Fruit fly (Drosophila melanogaster): ENCODE results near the gene CG2694.

The CG2694 gene

DNA sequence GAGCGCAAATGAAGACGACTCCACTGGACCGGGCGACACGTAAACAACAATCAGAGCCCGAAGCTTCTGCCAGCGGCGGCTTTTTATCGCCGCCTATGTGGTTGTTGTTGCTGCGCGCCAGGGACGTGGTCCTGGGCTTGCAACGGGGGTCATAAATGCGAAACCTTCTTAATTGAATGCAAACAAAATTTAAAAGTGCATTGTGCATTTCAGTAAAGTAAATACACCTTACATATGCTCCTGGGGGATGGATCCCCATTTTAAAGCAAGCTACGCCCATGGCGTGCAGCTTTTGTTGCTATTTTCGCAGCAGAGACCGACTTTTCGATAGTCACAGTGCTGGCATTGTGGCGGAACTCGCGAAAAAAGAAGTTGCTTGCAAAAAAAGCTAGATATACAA is 10.2 kb upstream of the CG2694 start, which contains the start of gene Ugalt:
Gene Ugalt, minus strand, starts transcription at position 160 of the 400 bp plus-strand sequence.
- TF ChIP-seq lz (GFP tag; optimal IDR thresholded peaks at IDR 0.05) (peak; percentile 100), Met (GFP tag; optimal IDR thresholded peaks at IDR 0.05) (peak; percentile 100), CG32006 (GFP tag; optimal IDR thresholded peaks at IDR 0.05) (peak; percentile 100), Hr38 (GFP tag; optimal IDR thresholded peaks at IDR 0.05) (peak; percentile 100), svp (GFP tag) (peak; percentile 100), CG34406 (GFP tag; optimal IDR thresholded peaks at IDR 0.05) (peak; percentile 100), OdsH (GFP tag; optimal IDR thresholded peaks at IDR 0.05) (peak; percentile 100), eg (GFP tag; IDR thresholded peaks at IDR 0.05) (peak; percentile 100), esn (GFP tag; optimal IDR thresholded peaks at IDR 0.05) (peak; percentile 100), achi (GFP tag; optimal IDR thresholded peaks at IDR 0.05) (peak; percentile 100), Hr4 (GFP tag; optimal IDR thresholded peaks at IDR 0.05) (peak; percentile 100), dac (GFP tag; optimal IDR thresholded peaks at IDR 0.05) (peak; percentile 100), CG16779 (tag; optimal IDR thresholded peaks at IDR 0.05) (peak; percentile 100), Eip93F (GFP tag; optimal IDR thresholded peaks at IDR 0.05) (peak; percentile 100), CG6808 (GFP tag; optimal IDR thresholded peaks at IDR 0.05) (peak; percentile 100), Gug (GFP tag; IDR thresholded peaks at IDR 0.05) (peak; percentile 100), CG6276 (GFP tag; optimal IDR thresholded peaks at IDR 0.05) (peak; percentile 100), Smox (GFP tag; optimal IDR thresholded peaks at IDR 0.05) (peak; percentile 100), Sox14 (GFP tag; optimal IDR thresholded peaks at IDR 0.05) (peak; percentile 100), Sox15 (GFP tag; optimal IDR thresholded peaks at IDR 0.05) (peak; percentile 100), spab (GFP tag; optimal IDR thresholded peaks at IDR 0.05) (peak; percentile 100), cyc (GFP tag; optimal IDR thresholded peaks at IDR 0.05) (peak; percentile 100), Ets96B (tag; optimal IDR thresholded peaks at IDR 0.05) (peak; percentile 100), Blimp-1 (GFP tag; optimal IDR thresholded peaks at IDR 0.05) (peak; percentile 100), Lpt (GFP tag; optimal IDR thresholded peaks at IDR 0.05) (peak; percentile 100), CG8632 (GFP tag; optimal IDR thresholded peaks at IDR 0.05) (peak; percentile 100), CG15336 (GFP tag; IDR thresholded peaks at IDR 0.05) (peak; percentile 100), dsx (GFP tag; optimal IDR thresholded peaks at IDR 0.05; ENCODE audit: poor library complexity, severe bottlenecking) (peak; percentile 100), CG10669 (GFP tag; optimal IDR thresholded peaks at IDR 0.05) (peak; percentile 100), acj6 (GFP tag; optimal IDR thresholded peaks at IDR 0.05) (peak; percentile 100), CG31627 (GFP tag; optimal IDR thresholded peaks at IDR 0.05) (peak; percentile 100), Hr39 (GFP tag; optimal IDR thresholded peaks at IDR 0.05) (peak; percentile 100), Eip78C (GFP tag) (peak; percentile 100), Eip75B (GFP tag; optimal IDR thresholded peaks at IDR 0.05) (peak; percentile 100), CG8119 (GFP tag; IDR thresholded peaks at IDR 0.05) (peak; percentile 100), CG6163 (GFP tag; IDR thresholded peaks at IDR 0.05) (peak; percentile 100), CG11294 (GFP tag; IDR thresholded peaks at IDR 0.05) (peak; percentile 100), CG11902 (GFP tag; optimal IDR thresholded peaks at IDR 0.05) (peak; percentile 100), CG9139 (GFP tag; optimal IDR thresholded peaks at IDR 0.05) (peak; percentile 100), salr (GFP tag; optimal IDR thresholded peaks at IDR 0.05) (peak; percentile 100), CG3032 (tag; optimal IDR thresholded peaks at IDR 0.05) (peak; percentile 100), CG3919 (GFP tag; optimal IDR thresholded peaks at IDR 0.05) (peak; percentile 100), CG6854 (GFP tag; optimal IDR thresholded peaks at IDR 0.05) (peak; percentile 100), CG4318 (GFP tag; optimal IDR thresholded peaks at IDR 0.05) (peak; percentile 100), net (GFP tag; optimal IDR thresholded peaks at IDR 0.05) (peak; percentile 100), fd85E (GFP tag; optimal IDR thresholded peaks at IDR 0.05) (peak; percentile 99), fkh (GFP tag; optimal IDR thresholded peaks at IDR 0.05) (peak; percentile 100), pdm3 (GFP tag; optimal IDR thresholded peaks at IDR 0.05) (peak; percentile 100), CG8319 (GFP tag; optimal IDR thresholded peaks at IDR 0.05) (peak; percentile 100), CG1621 (tag; optimal IDR thresholded peaks at IDR 0.05) (peak; percentile 100), CG7368 (GFP tag; optimal IDR thresholded peaks at IDR 0.05) (peak; percentile 100), CG10631 (GFP tag; optimal IDR thresholded peaks at IDR 0.05) (peak; percentile 100)
